Worm (Caenorhabditis elegans) whole organism, midembryonic: ENCODE results near the gene abf-5.

Experiments used
- T22C8.4 ChIP-seq: fragments of 200-800 bp; sonication (Bioruptor generic); IDR thresholded peaks from 2 replicates; pipeline ENCODE4 v1.3.6; 2022; ENCODE audit warnings: missing genetic modification characterization, missing compliant biosample characterization
- cog-1 ChIP-seq: sonication (generic microtip); optimal IDR thresholded peaks from 2 replicates; lab custom pipeline; 2016; ENCODE audit warnings: missing genetic modification characterization, missing compliant biosample characterization
- flt-1 ChIP-seq: fragments of 200-800 bp; sonication (Bioruptor generic); IDR thresholded peaks from 2 replicates; pipeline ENCODE4 v1.3.6; 2022; ENCODE audit warnings: missing genetic modification characterization, missing compliant biosample characterization
- klf-2 ChIP-seq: fragments of 200-800 bp; sonication (Bioruptor generic); conservative IDR thresholded peaks from 2 replicates; pipeline ENCODE4 v1.3.6; 2022; ENCODE audit warnings: missing genetic modification reagents, missing genetic modification characterization, missing compliant biosample characterization
- med-1 ChIP-seq: sonication (generic microtip); optimal IDR thresholded peaks from 2 replicates; lab custom pipeline; 2017; ENCODE audit warnings: missing genetic modification characterization, mild to moderate bottlenecking, missing compliant biosample characterization, antibody characterized with exemption, missing genetic modification reagents; ENCODE audit not compliant: insufficient read depth
- ref-1 ChIP-seq: fragments of 200-800 bp; sonication (Bioruptor generic); conservative IDR thresholded peaks from 2 replicates; pipeline ENCODE4 v1.3.6; 2022; ENCODE audit warnings: missing genetic modification reagents, missing genetic modification characterization, missing compliant biosample characterization
- tab-1 ChIP-seq: fragments of 200-800 bp; sonication (Bioruptor generic); IDR thresholded peaks from 2 replicates; pipeline ENCODE4 v1.3.6; 2022; ENCODE audit warnings: missing genetic modification characterization, missing compliant biosample characterization
- ztf-23 ChIP-seq: fragments of 200-800 bp; sonication (Bioruptor generic); IDR thresholded peaks from 2 replicates; pipeline ENCODE4 v1.3.6; 2022; ENCODE audit warnings: missing genetic modification reagents, missing genetic modification characterization, missing compliant biosample characterization
- ztf-29 ChIP-seq: fragments of 200-800 bp; sonication (Bioruptor generic); IDR thresholded peaks from 2 replicates; pipeline ENCODE4 v1.3.6; 2022; ENCODE audit warnings: missing genetic modification reagents, missing genetic modification characterization, missing compliant biosample characterization

DNA sequence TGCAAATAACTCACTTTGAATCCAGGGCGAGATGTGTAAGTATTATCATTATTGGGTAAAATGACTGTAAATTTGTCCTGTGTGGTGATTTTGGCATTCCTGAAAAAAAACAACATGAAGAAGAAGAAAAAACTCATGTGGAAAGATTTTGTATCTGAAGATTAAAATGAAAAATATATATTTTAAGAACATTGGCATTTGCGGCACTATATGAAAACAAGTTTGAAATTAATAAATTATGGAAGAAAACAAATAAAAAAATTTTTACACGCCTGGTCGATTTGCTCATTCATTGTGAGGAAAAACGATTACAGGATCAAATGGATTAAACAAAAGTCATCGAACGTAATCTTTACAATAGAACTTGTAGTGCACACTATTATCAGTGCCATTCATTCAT is 23.0 kb upstream of the abf-5 start, which contains the start of gene ilc-17.1:
- TF ChIP-seq klf-2 (no peak), ztf-29 (no peak), flt-1 (no peak), med-1 (GFP tag; lab: Kevin White, UChicago) (no peak), tab-1 (GFP tag; lab: Robert Waterston, UW) (no peak), ztf-23 (GFP tag; lab: Robert Waterston, UW) (no peak), cog-1 (tag; lab: Kevin White, UChicago) (no peak), T22C8.4 (no peak), ref-1 (GFP tag; lab: Robert Waterston, UW) (no peak)
